Worm (Caenorhabditis elegans): ENCODE data around the gene smcr-8.

Gene smcr-8

DNA sequence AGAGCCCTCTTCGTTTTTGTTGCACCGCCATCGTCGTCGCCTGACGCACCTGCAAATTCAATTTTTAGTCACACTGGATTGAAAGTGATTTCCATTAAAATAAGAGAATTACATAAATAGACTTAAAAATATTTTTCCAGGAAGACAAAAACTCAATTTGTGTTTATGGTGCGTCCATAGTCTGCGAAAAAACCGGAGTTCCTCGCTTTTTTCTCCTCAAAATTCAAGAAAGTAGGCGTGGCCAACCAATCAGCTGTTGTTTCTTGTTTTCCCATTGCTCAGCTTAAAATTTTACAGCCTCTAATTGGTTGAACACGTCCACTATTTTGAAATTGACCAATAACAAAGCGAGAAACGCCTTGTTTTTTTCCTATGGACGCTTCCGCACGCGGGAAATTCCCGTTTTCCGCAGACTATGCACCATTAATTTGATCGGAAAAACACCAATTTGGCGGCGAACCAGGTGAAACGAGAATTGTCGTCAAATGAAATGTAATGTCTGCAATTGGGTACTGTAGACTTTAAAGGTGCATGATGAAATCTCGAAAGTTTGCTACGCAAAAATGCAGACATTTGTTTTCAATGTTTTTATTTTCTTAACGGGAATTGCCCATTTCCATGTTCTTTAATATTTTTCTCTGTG, 14.6 kb upstream of the smcr-8 start, which contains the start of gene C27F2.7 (continued):
- TF ChIP-seq egrh-3 (GFP tag; IDR thresholded peaks at IDR 0.05) (no peak), Y53G8AR.9 (GFP tag; conservative IDR thresholded peaks at IDR 0.05) (0 out of 2 replicates have a peak, but pooled peaks have one; percentile 57), F49E8.2 (tag; optimal IDR thresholded peaks at IDR 0.05; ENCODE audit: insufficient read depth) (peak; percentile 72), bed-2 (GFP tag; IDR thresholded peaks at IDR 0.05) (no peak), F23B12.7 (tag; optimal IDR thresholded peaks at IDR 0.05; ENCODE audit: insufficient read depth) (no peak), hlh-12 (tag; optimal IDR thresholded peaks at IDR 0.05) (no peak), lin-26 (GFP tag; IDR thresholded peaks at IDR 0.05) (no peak), ekl-4 (GFP tag; IDR thresholded peaks at IDR 0.05) (peak; percentile 66), ztf-28 (GFP tag; IDR thresholded peaks at IDR 0.05) (no peak), lsy-27 (tag; optimal IDR thresholded peaks at IDR 0.05; ENCODE audit: borderline replicate concordance, insufficient read depth) (no peak), hlh-26 (GFP tag; conservative IDR thresholded peaks at IDR 0.05) (no peak), snpc-1.3 (tag; optimal IDR thresholded peaks at IDR 0.05; ENCODE audit: insufficient read depth) (no peak), nfya-1 (tag; optimal IDR thresholded peaks at IDR 0.05; ENCODE audit: borderline replicate concordance, insufficient read depth) (no peak), aptf-2 (GFP tag; conservative IDR thresholded peaks at IDR 0.05) (0 out of 2 replicates have a peak, but pooled peaks have one; percentile 34), let-526 (GFP tag; IDR thresholded peaks at IDR 0.05) (no peak), him-1 (tag; optimal IDR thresholded peaks at IDR 0.05) (peak; percentile 28), B0336.3 (GFP tag; IDR thresholded peaks at IDR 0.05) (peak; percentile 79), snpc-1.1 (tag; optimal IDR thresholded peaks at IDR 0.05; ENCODE audit: insufficient read depth) (no peak), D2030.7 (GFP tag; IDR thresholded peaks at IDR 0.05) (peak; percentile 79), sdz-38 (tag; optimal IDR thresholded peaks at IDR 0.05) (no peak), somi-1 (GFP tag; optimal IDR thresholded peaks at IDR 0.05) (no peak), Y67H2A.10 (GFP tag; conservative IDR thresholded peaks at IDR 0.05) (no peak), attf-6 (GFP tag; IDR thresholded peaks at IDR 0.05) (peak; percentile 22; the same call in 1 of the 2 replicates), efl-1 (GFP tag; optimal IDR thresholded peaks at IDR 0.05) (peak; percentile 82), dpff-1 (tag; optimal IDR thresholded peaks at IDR 0.05) (no peak), mcd-1 (GFP tag; IDR thresholded peaks at IDR 0.05) (no peak), nhr-120 (GFP tag; IDR thresholded peaks at IDR 0.05) (no peak), hmg-20 (GFP tag; IDR thresholded peaks at IDR 0.05) (no peak), attf-3 (GFP tag; conservative IDR thresholded peaks at IDR 0.05) (no peak), ccch-3 (GFP tag; optimal IDR thresholded peaks at IDR 0.05) (no peak), rec-8 (tag; optimal IDR thresholded peaks at IDR 0.05) (no peak), attf-5 (GFP tag; optimal IDR thresholded peaks at IDR 0.05) (no peak), pha-4 (tag; optimal IDR thresholded peaks at IDR 0.05) (no peak), sea-2 (GFP tag; IDR thresholded peaks at IDR 0.05) (no peak), lin-40 (tag; optimal IDR thresholded peaks at IDR 0.05) (no peak), unc-130 (GFP tag; optimal IDR thresholded peaks at IDR 0.05) (peak; percentile 45), lsl-1 (GFP tag; optimal IDR thresholded peaks at IDR 0.05) (peak; percentile 94), xnd-1 (tag; optimal IDR thresholded peaks at IDR 0.05) (peak; percentile 80), hrde-1 (tag; optimal IDR thresholded peaks at IDR 0.05; ENCODE audit: borderline replicate concordance) (peak; percentile 29), akir-1 (GFP tag; optimal IDR thresholded peaks at IDR 0.05) (no peak), zim-3 (tag; optimal IDR thresholded peaks at IDR 0.05) (no peak), nhr-179 (tag; optimal IDR thresholded peaks at IDR 0.05) (no peak), snpc-3.4 (tag; optimal IDR thresholded peaks at IDR 0.05) (no peak), madf-10 (tag; optimal IDR thresholded peaks at IDR 0.05) (no peak), F57A8.1 (GFP tag; optimal IDR thresholded peaks at IDR 0.05) (no peak), aptf-3 (GFP tag; IDR thresholded peaks at IDR 0.05) (no peak)

All from whole organism, young adult.